Fruit fly (Drosophila melanogaster): ENCODE measurements around the gene CG11263.

The CG11263 gene

dm6 chr3L:13006490-13006889 lies at the start of gene CG11263:
CG11263 (plus strand) TSS chr3L:13006817.
- TF ChIP-seq insv (optimal IDR thresholded peaks at IDR 0.05) (no peak), Sin3A (optimal IDR thresholded peaks at IDR 0.05) (no peak), ttk (optimal IDR thresholded peaks at IDR 0.05) (no peak), Myc (optimal IDR thresholded peaks at IDR 0.05) (no peak), psq (optimal IDR thresholded peaks at IDR 0.05) (no peak), h (optimal IDR thresholded peaks at IDR 0.05) (no peak)

dm6 chr3L:12967633-12968032 lies 39.0 kb upstream of the CG11263 start, which contains the start of gene Or69a:
Or69a (minus strand) TSS chr3L:12967733.
- TF ChIP-seq ttk (optimal IDR thresholded peaks at IDR 0.05) = no peak
- no peak for TF ChIP-seq h (optimal IDR thresholded peaks at IDR 0.05)

dm6 chr3L:12972259-12972658 lies 34.4 kb upstream of the CG11263 start, which contains the start of the genes CG10748 and CG10749:
CG10748 (minus strand) TSS chr3L:12972359.
CG10749 (plus strand) TSS chr3L:12972474.
- TF ChIP-seq psq (optimal IDR thresholded peaks at IDR 0.05) = no peak
- TF ChIP-seq insv (optimal IDR thresholded peaks at IDR 0.05) = no peak
- TF ChIP-seq h (optimal IDR thresholded peaks at IDR 0.05) = no peak
- TF ChIP-seq Myc (optimal IDR thresholded peaks at IDR 0.05) = no peak
- TF ChIP-seq ttk (optimal IDR thresholded peaks at IDR 0.05) = no peak
- no peak for TF ChIP-seq Sin3A (optimal IDR thresholded peaks at IDR 0.05)

dm6 chr3L:12994835-12995234 lies 11.8 kb upstream of the CG11263 start, which contains the start of gene CG11262:
CG11262 (plus strand) TSS chr3L:12995135.
- TF ChIP-seq psq (optimal IDR thresholded peaks at IDR 0.05) (no peak), Myc (optimal IDR thresholded peaks at IDR 0.05) (no peak), insv (optimal IDR thresholded peaks at IDR 0.05) (no peak), h (optimal IDR thresholded peaks at IDR 0.05) (no peak), Sin3A (optimal IDR thresholded peaks at IDR 0.05) (no peak), ttk (optimal IDR thresholded peaks at IDR 0.05) (no peak)

dm6 chr3L:13007946-13008462 lies 1.4 kb downstream of the CG11263 start:
- TF ChIP-seq Myc (optimal IDR thresholded peaks at IDR 0.05) = no peak
- TF ChIP-seq psq (optimal IDR thresholded peaks at IDR 0.05) = no peak
- TF ChIP-seq insv (optimal IDR thresholded peaks at IDR 0.05) = no peak
- TF ChIP-seq ttk (optimal IDR thresholded peaks at IDR 0.05) = no peak
- no peak for TF ChIP-seq h (optimal IDR thresholded peaks at IDR 0.05)
- TF ChIP-seq Sin3A (optimal IDR thresholded peaks at IDR 0.05) = no peak

- TF ChIP-seq h (optimal IDR thresholded peaks at IDR 0.05) (no peak), insv (optimal IDR thresholded peaks at IDR 0.05) (no peak), Sin3A (optimal IDR thresholded peaks at IDR 0.05) (no peak), psq (optimal IDR thresholded peaks at IDR 0.05) (no peak), Myc (optimal IDR thresholded peaks at IDR 0.05) (no peak), ttk (optimal IDR thresholded peaks at IDR 0.05) (no peak)
Observed at dm6 chr3L:13011511-13011910, 4.9 kb downstream of the CG11263 start, which contains the start of gene Cul6. Cul6 (minus strand) TSS chr3L:13011685.

- TF ChIP-seq ttk (optimal IDR thresholded peaks at IDR 0.05) (no peak), insv (optimal IDR thresholded peaks at IDR 0.05) (no peak), Sin3A (optimal IDR thresholded peaks at IDR 0.05) (no peak), h (optimal IDR thresholded peaks at IDR 0.05) (no peak), Myc (optimal IDR thresholded peaks at IDR 0.05) (no peak), psq (optimal IDR thresholded peaks at IDR 0.05) (no peak)
Observed at dm6 chr3L:13014693-13015092, 8.1 kb downstream of the CG11263 start.

dm6 chr3L:13015195-13015822 lies 8.7 kb downstream of the CG11263 start, which contains the start of gene MICAL-like:
MICAL-like (minus strand) TSS chr3L:13015332.
- TF ChIP-seq psq (optimal IDR thresholded peaks at IDR 0.05) = no peak
- TF ChIP-seq Myc (optimal IDR thresholded peaks at IDR 0.05) = no peak
- no peak for TF ChIP-seq ttk (optimal IDR thresholded peaks at IDR 0.05)
- no peak for TF ChIP-seq insv (optimal IDR thresholded peaks at IDR 0.05)
- TF ChIP-seq h (optimal IDR thresholded peaks at IDR 0.05) = no peak
- TF ChIP-seq Sin3A (optimal IDR thresholded peaks at IDR 0.05) = no peak

dm6 chr3L:13015823-13016465 lies 9.3 kb downstream of the CG11263 start, which contains the start of gene CG11267:
CG11267 (plus strand) TSS chr3L:13016050.
- TF ChIP-seq insv (optimal IDR thresholded peaks at IDR 0.05) = no peak
- TF ChIP-seq h (optimal IDR thresholded peaks at IDR 0.05) = no peak
- no peak for TF ChIP-seq Sin3A (optimal IDR thresholded peaks at IDR 0.05)
- TF ChIP-seq ttk (optimal IDR thresholded peaks at IDR 0.05) = no peak
- TF ChIP-seq psq (optimal IDR thresholded peaks at IDR 0.05) = no peak

- TF ChIP-seq Myc (optimal IDR thresholded peaks at IDR 0.05) = no peak
- TF ChIP-seq ttk (optimal IDR thresholded peaks at IDR 0.05) = no peak
- TF ChIP-seq insv (optimal IDR thresholded peaks at IDR 0.05) = no peak
- no peak for TF ChIP-seq Sin3A (optimal IDR thresholded peaks at IDR 0.05)
- no peak for TF ChIP-seq h (optimal IDR thresholded peaks at IDR 0.05)
- no peak for TF ChIP-seq psq (optimal IDR thresholded peaks at IDR 0.05)
Observed at dm6 chr3L:13017803-13018324, 11.2 kb downstream of the CG11263 start, which contains the start of the genes mRpL20 and Icmt. mRpL20 (minus strand) TSS chr3L:13017867. Icmt (plus strand) TSS chr3L:13018266.

- no peak for TF ChIP-seq insv (optimal IDR thresholded peaks at IDR 0.05)
- no peak for TF ChIP-seq psq (optimal IDR thresholded peaks at IDR 0.05)
- TF ChIP-seq Sin3A (optimal IDR thresholded peaks at IDR 0.05) = no peak
- TF ChIP-seq ttk (optimal IDR thresholded peaks at IDR 0.05) = no peak
- TF ChIP-seq Myc (optimal IDR thresholded peaks at IDR 0.05) = no peak
- no peak for TF ChIP-seq h (optimal IDR thresholded peaks at IDR 0.05)
Observed at dm6 chr3L:13019249-13019956, 12.8 kb downstream of the CG11263 start.

Measured in Kc167 (cell line).